Worm (Caenorhabditis elegans) whole organism, young adult: Measurements from ENCODE around the gene clec-172.
"Not testable (repeated sequence)": the region's sequence is repeated elsewhere in the genome, so short reads cannot be mapped to it uniquely, and the experiment has no call there.

Experiments used
- B0035.1 ChIP-seq: sonication (generic microtip); optimal IDR thresholded peaks from 2 replicates; lab custom pipeline; 2016; ENCODE audit warnings: missing genetic modification characterization, mild to moderate bottlenecking, missing compliant biosample characterization, missing genotype, missing genetic modification reagents
- C06A6.2 ChIP-seq: fragments of 200-800 bp; sonication (Bioruptor generic); conservative IDR thresholded peaks from 2 replicates; pipeline ENCODE4 v1.3.6; 2022; ENCODE audit warnings: missing genetic modification characterization, missing compliant biosample characterization
- F22D6.2 ChIP-seq: sonication (generic microtip); optimal IDR thresholded peaks from 2 replicates; lab custom pipeline; 2016; ENCODE audit warnings: mild to moderate bottlenecking, missing genetic modification characterization, missing compliant biosample characterization
- F23B12.7 ChIP-seq: sonication (generic microtip); optimal IDR thresholded peaks from 2 replicates; lab custom pipeline; 2017; ENCODE audit warnings: missing genetic modification characterization, mild to moderate bottlenecking, missing compliant biosample characterization, antibody characterized with exemption, moderate library complexity; ENCODE audit not compliant: insufficient read depth
- F39B2.1 ChIP-seq: fragments of 200-800 bp; sonication (Bioruptor generic); IDR thresholded peaks from 2 replicates; pipeline ENCODE4 v1.3.6; 2022; ENCODE audit warnings: missing genetic modification reagents, missing genetic modification characterization, missing compliant biosample characterization
- F57A8.1 ChIP-seq: fragments of 200-800 bp; sonication (Bioruptor generic); optimal IDR thresholded peaks from 2 replicates; lab custom pipeline; 2018; ENCODE audit warnings: mild to moderate bottlenecking, missing genetic modification characterization, moderate library complexity, missing compliant biosample characterization
- F57C9.4 ChIP-seq: sonication (generic microtip); optimal IDR thresholded peaks from 2 replicates; lab custom pipeline; 2017; ENCODE audit warnings: mild to moderate bottlenecking, missing genetic modification characterization, missing compliant biosample characterization
- K12H6.12 ChIP-seq: fragments of 200-800 bp; sonication (Bioruptor generic); optimal IDR thresholded peaks from 2 replicates; lab custom pipeline; 2018; ENCODE audit warnings: mild to moderate bottlenecking, missing genetic modification characterization, missing compliant biosample characterization
- Y53G8AR.9 ChIP-seq: fragments of 200-800 bp; sonication (Bioruptor generic); conservative IDR thresholded peaks from 2 replicates; pipeline ENCODE4 v1.3.6; 2022; ENCODE audit warnings: missing genetic modification reagents, missing genetic modification characterization, missing compliant biosample characterization
- Y56A3A.18 ChIP-seq: fragments of 200-800 bp; sonication (Bioruptor generic); IDR thresholded peaks from 2 replicates; pipeline ENCODE4 v1.3.6; 2022; ENCODE audit warnings: missing genetic modification reagents, missing genetic modification characterization, missing compliant biosample characterization
- akir-1 ChIP-seq: fragments of 200-800 bp; sonication (Bioruptor generic); optimal IDR thresholded peaks from 2 replicates; lab custom pipeline; 2018; ENCODE audit warnings: mild to moderate bottlenecking, missing genetic modification characterization, moderate library complexity, missing compliant biosample characterization
- aptf-2 ChIP-seq: fragments of 200-800 bp; sonication (Bioruptor generic); conservative IDR thresholded peaks from 2 replicates; pipeline ENCODE4 v1.3.6; 2022; ENCODE audit warnings: missing genetic modification reagents, missing genetic modification characterization, missing compliant biosample characterization
- athp-1 ChIP-seq: sonication (generic microtip); optimal IDR thresholded peaks from 2 replicates; lab custom pipeline; 2017; ENCODE audit warnings: mild to moderate bottlenecking, missing genetic modification characterization, missing compliant biosample characterization
- bed-1 ChIP-seq: fragments of 200-800 bp; sonication (Bioruptor generic); IDR thresholded peaks from 2 replicates; pipeline ENCODE4 v1.3.6; 2022; ENCODE audit warnings: missing genetic modification reagents, missing genetic modification characterization, missing compliant biosample characterization
- ceh-27 ChIP-seq: fragments of 200-800 bp; sonication (Bioruptor generic); optimal IDR thresholded peaks from 2 replicates; lab custom pipeline; 2018; ENCODE audit warnings: mild to moderate bottlenecking, missing genetic modification characterization, moderate library complexity, missing compliant biosample characterization
- ceh-79 ChIP-seq: sonication (generic microtip); optimal IDR thresholded peaks from 2 replicates; lab custom pipeline; 2017; ENCODE audit warnings: mild to moderate bottlenecking, missing genetic modification characterization, missing compliant biosample characterization
- ceh-91 ChIP-seq: fragments of 200-800 bp; sonication (Bioruptor generic); IDR thresholded peaks from 2 replicates; pipeline ENCODE4 v1.3.6; 2022; ENCODE audit warnings: missing genetic modification reagents, missing genetic modification characterization, missing compliant biosample characterization
- dpff-1 ChIP-seq: sonication (generic microtip); optimal IDR thresholded peaks from 2 replicates; lab custom pipeline; 2017; ENCODE audit warnings: mild to moderate bottlenecking, missing genetic modification characterization, missing compliant biosample characterization
- efl-1 ChIP-seq: fragments of 150-350 bp; optimal IDR thresholded peaks from 2 replicates; lab custom pipeline; 2014; ENCODE audit warnings: missing biosample characterization, missing genetic modification reagents, missing genetic modification characterization
- hlh-12 ChIP-seq: sonication (generic microtip); optimal IDR thresholded peaks from 2 replicates; lab custom pipeline; 2016; ENCODE audit warnings: missing genetic modification characterization, missing compliant biosample characterization
- hmg-1.2 ChIP-seq: fragments of 200-800 bp; sonication (Bioruptor generic); IDR thresholded peaks from 2 replicates; pipeline ENCODE4 v1.3.6; 2022; ENCODE audit warnings: missing genetic modification reagents, missing genetic modification characterization, missing compliant biosample characterization
- lin-40 ChIP-seq: sonication (generic microtip); optimal IDR thresholded peaks from 2 replicates; lab custom pipeline; 2016; ENCODE audit warnings: missing genetic modification characterization, mild to moderate bottlenecking, missing compliant biosample characterization, missing genotype, missing genetic modification reagents
- lir-1 ChIP-seq: fragments of 200-800 bp; sonication (Bioruptor generic); conservative IDR thresholded peaks from 2 replicates; pipeline ENCODE4 v1.3.6; 2022; ENCODE audit warnings: missing genetic modification reagents, missing genetic modification characterization, missing compliant biosample characterization
- lsl-1 ChIP-seq: fragments of 200-800 bp; sonication (Bioruptor generic); optimal IDR thresholded peaks from 2 replicates; lab custom pipeline; 2018; ENCODE audit warnings: mild to moderate bottlenecking, missing genetic modification characterization, moderate library complexity, missing compliant biosample characterization
- madf-6 ChIP-seq: fragments of 200-800 bp; sonication (Bioruptor generic); IDR thresholded peaks from 2 replicates; pipeline ENCODE4 v1.3.6; 2022; ENCODE audit warnings: missing genetic modification reagents, missing genetic modification characterization, missing compliant biosample characterization
- nfya-2 ChIP-seq: fragments of 200-800 bp; sonication (Bioruptor generic); IDR thresholded peaks from 2 replicates; pipeline ENCODE4 v1.3.6; 2022; ENCODE audit warnings: missing genetic modification reagents, missing genetic modification characterization, missing compliant biosample characterization
- nfyb-1 ChIP-seq: fragments of 200-800 bp; sonication (Bioruptor generic); IDR thresholded peaks from 2 replicates; pipeline ENCODE4 v1.3.6; 2022; ENCODE audit warnings: missing genetic modification reagents, missing genetic modification characterization, missing compliant biosample characterization
- nhr-120 ChIP-seq: fragments of 200-800 bp; sonication (Bioruptor generic); IDR thresholded peaks from 2 replicates; pipeline ENCODE4 v1.3.6; 2022; ENCODE audit warnings: missing genetic modification characterization, missing compliant biosample characterization
- nhr-179 ChIP-seq: sonication (generic microtip); optimal IDR thresholded peaks from 2 replicates; lab custom pipeline; 2016; ENCODE audit warnings: mild to moderate bottlenecking, missing genetic modification characterization, missing compliant biosample characterization
- rec-8 ChIP-seq, 2 experiments: sonication (generic microtip); optimal IDR thresholded peaks; 2 replicates each; lab custom pipeline; 2016; ENCODE audit warnings: mild to moderate bottlenecking in 2 of 2, missing genetic modification characterization in 2 of 2, missing genetic modification reagents in 2 of 2, missing genotype in 2 of 2, missing biosample characterization in 1 of 2, missing compliant biosample characterization in 1 of 2, moderate library complexity in 1 of 2
- sea-2 ChIP-seq: fragments of 200-800 bp; sonication (Bioruptor generic); IDR thresholded peaks from 2 replicates; pipeline ENCODE4 v1.3.6; 2022; ENCODE audit warnings: missing genetic modification characterization, missing compliant biosample characterization
- snpc-3.4 ChIP-seq: sonication (generic microtip); optimal IDR thresholded peaks from 2 replicates; lab custom pipeline; 2017; ENCODE audit warnings: missing genetic modification characterization, mild to moderate bottlenecking, missing compliant biosample characterization, antibody characterized with exemption, moderate library complexity, missing genotype, missing genetic modification reagents
- snpc-4 ChIP-seq, 5 experiments: fragments of 150-350 bp in 1 of 5; sonication (generic microtip) in 4 of 5; optimal IDR thresholded peaks; 2 replicates each; lab custom pipeline; 2014 to 2018; ENCODE audit warnings: missing genetic modification characterization in 5 of 5, missing biosample characterization in 3 of 5, antibody characterized with exemption in 2 of 5, mild to moderate bottlenecking in 2 of 5, missing compliant biosample characterization in 2 of 5, missing genotype in 2 of 5, moderate library complexity in 2 of 5, missing genetic modification reagents in 1 of 5
- tbp1 ChIP-seq: fragments of 200-800 bp; sonication (Bioruptor generic); optimal IDR thresholded peaks from 2 replicates; lab custom pipeline; 2018; ENCODE audit warnings: mild to moderate bottlenecking, missing genetic modification characterization, missing compliant biosample characterization
- unc-62 ChIP-seq: fragments of 150-350 bp; optimal IDR thresholded peaks from 2 replicates; lab custom pipeline; 2014; ENCODE audit warnings: missing biosample characterization, missing genetic modification reagents, missing genetic modification characterization
- xnd-1 ChIP-seq: sonication (generic microtip); optimal IDR thresholded peaks from 2 replicates; lab custom pipeline; 2016; ENCODE audit warnings: missing genotype, missing genetic modification reagents, missing genetic modification characterization, missing compliant biosample characterization
- ztf-26 ChIP-seq: sonication (generic microtip); optimal IDR thresholded peaks from 2 replicates; lab custom pipeline; 2017; ENCODE audit warnings: missing genetic modification characterization, missing compliant biosample characterization

Gene clec-172

DNA sequence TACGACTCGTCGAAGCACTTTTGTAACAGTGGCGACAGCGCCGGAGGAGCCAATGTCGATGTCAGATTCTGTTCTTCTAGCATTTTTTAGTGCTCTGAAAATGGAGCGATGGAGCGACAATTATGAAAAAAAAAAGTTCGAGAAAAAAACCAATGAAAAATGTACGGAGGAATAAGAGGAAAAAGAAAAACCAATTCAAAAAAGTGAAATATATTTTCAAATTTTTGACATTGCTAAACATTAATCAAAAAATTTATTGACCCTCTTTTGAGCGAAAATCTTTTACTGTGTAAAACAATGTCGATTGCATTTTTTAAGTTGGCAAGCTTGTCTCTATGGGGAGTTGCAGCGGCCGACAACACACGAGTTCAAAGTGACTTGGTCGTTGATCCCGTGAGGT is 19.9 kb upstream of the clec-172 start, which contains the start of gene K03H6.5 (continued):
- no peak for TF ChIP-seq B0035.1 (tag; lab: Kevin White, UChicago)
- TF ChIP-seq xnd-1 (tag; lab: Kevin White, UChicago), result no peak
- no peak for TF ChIP-seq snpc-3.4 (tag; lab: Kevin White, UChicago)
- TF ChIP-seq madf-6, result no peak
- TF ChIP-seq, all 124 proteins: peak for 0

DNA sequence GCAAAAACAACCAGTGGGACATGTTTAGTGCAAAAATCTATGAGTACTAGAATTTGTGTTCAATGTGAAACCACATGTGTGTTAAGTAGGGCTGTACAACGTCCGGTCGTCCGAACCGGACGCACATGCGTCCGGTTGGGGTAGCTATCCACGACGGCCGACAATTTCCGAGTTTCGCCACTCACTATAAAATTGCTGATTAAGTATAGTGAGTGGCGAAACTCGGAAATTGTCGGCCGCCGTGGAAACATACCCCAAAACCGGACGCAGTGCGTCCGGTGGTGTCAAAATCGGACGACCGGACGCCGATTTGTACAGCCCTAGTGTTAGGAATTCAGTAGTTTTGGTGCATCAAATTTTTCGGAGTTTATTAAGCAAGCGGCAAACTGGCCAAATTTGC is 12.3 kb upstream of the clec-172 start:
- TF ChIP-seq snpc-4 (GFP tag; optimal IDR thresholded peaks at IDR 0.05; lab: Kevin White, UChicago), result not testable (repeated sequence)
- peak in 2 of 4 experiments; percentile 64 to 84 for TF ChIP-seq snpc-4 (tag; optimal IDR thresholded peaks at IDR 0.05; lab: Kevin White, UChicago)

DNA sequence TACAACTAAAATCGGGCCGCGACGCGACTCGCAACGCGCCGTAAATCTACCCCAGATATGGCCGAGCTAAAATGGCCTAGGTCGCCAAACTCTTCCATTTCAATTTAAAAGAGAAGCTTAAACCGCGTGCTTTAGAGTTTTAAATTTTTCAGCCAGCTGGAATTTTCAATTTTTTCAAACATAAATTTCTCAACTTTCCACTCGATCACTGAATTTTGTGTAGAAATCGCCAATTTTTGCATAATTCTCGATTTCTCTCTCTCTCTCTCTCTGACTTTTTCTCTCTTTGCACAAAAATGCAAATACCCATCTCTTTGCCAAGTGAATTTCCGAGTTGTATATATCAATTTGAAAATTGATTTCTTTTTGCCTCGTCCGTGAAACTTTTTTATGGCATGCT is 7.0 kb upstream of the clec-172 start, which contains the start of gene K03H6.1:
Gene K03H6.1, plus strand, starts transcription at position 301 of the 400 bp plus-strand sequence.
- no peak for TF ChIP-seq Y56A3A.18
- no peak for TF ChIP-seq dpff-1 (tag; lab: Kevin White, UChicago)
- no peak for TF ChIP-seq akir-1 (GFP tag; lab: Kevin White, UChicago)
- TF ChIP-seq F57C9.4 (tag; lab: Kevin White, UChicago), result no peak
- no peak for TF ChIP-seq snpc-4 (GFP tag; optimal IDR thresholded peaks at IDR 0.05; lab: Kevin White, UChicago)
- no peak for TF ChIP-seq snpc-4 (tag; optimal IDR thresholded peaks at IDR 0.05; lab: Kevin White, UChicago)
- no peak for TF ChIP-seq F23B12.7 (tag; lab: Kevin White, UChicago)
- no peak for TF ChIP-seq tbp1
- no peak for TF ChIP-seq hmg-1.2
- TF ChIP-seq unc-62 (GFP tag; lab: Kevin White, UChicago), result no peak
- TF ChIP-seq K12H6.12 (tag; lab: Kevin White, UChicago), result no peak
- TF ChIP-seq aptf-2 (GFP tag; lab: Robert Waterston, UW), result no peak

DNA sequence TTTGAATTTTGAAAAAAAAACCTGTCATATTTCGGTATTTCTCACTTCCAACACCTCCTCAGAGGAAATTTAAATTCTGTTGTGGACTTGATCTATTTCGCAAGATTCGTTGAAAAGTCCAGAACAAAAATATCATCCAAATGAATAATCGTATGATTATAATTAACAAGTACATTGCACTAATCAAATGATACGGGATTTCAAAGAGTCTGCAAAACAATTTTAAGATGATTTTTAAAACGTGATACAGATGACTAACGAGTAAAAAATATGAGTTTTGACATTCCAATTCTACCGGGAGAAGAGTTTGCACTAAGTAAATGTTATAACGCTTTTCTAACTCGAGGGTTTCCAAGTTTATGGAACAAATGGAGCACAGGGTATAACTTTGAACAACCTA is 5.9 kb upstream of the clec-172 start:
- TF ChIP-seq F22D6.2 (tag; lab: Kevin White, UChicago) (no peak), lsl-1 (GFP tag; lab: Kevin White, UChicago) (no peak), xnd-1 (tag; lab: Kevin White, UChicago) (no peak), ceh-91 (GFP tag; lab: Robert Waterston, UW) (no peak), athp-1 (no peak), ceh-79 (tag; lab: Kevin White, UChicago) (no peak), bed-1 (GFP tag; lab: Robert Waterston, UW) (no peak), lir-1 (GFP tag; lab: Robert Waterston, UW) (no peak), snpc-3.4 (tag; lab: Kevin White, UChicago) (no peak), F39B2.1 (GFP tag; lab: Robert Waterston, UW) (no peak), nfyb-1 (GFP tag; lab: Robert Waterston, UW) (no peak), ceh-27 (GFP tag; lab: Kevin White, UChicago) (no peak), akir-1 (GFP tag; lab: Kevin White, UChicago) (no peak)

DNA sequence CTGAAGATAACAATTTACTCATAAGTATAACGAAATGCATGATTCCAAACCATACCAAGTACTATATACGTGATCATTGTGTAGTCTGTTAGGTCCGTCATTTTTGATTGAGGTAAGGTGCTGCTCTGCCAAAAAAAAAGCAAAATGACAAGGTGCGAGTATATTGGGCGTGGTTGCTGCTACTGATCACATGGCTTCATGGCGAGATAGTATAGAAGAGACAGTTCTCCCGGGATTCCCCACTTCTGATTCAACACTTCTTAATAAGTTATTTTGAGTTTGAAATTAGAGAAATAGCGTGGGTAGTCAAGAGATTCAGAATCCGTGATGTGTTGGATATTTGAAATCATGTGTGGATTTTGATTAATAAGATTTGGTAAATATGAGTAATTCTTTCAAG is 4.8 kb upstream of the clec-172 start, which contains the start of gene K03H6.4:
Gene K03H6.4, minus strand, starts transcription at position 101 of the 400 bp plus-strand sequence.
- no peak for TF ChIP-seq F22D6.2 (tag; lab: Kevin White, UChicago)
- TF ChIP-seq F39B2.1 (GFP tag; lab: Robert Waterston, UW), result no peak
- TF ChIP-seq hlh-12 (tag; lab: Kevin White, UChicago), result no peak
- no peak for TF ChIP-seq C06A6.2 (GFP tag; lab: Robert Waterston, UW)
- no peak for TF ChIP-seq F57A8.1
- no peak for TF ChIP-seq nfya-2 (GFP tag; lab: Robert Waterston, UW)
- TF ChIP-seq efl-1, result no peak
- no peak for TF ChIP-seq nhr-120 (GFP tag; lab: Robert Waterston, UW)
- no peak for TF ChIP-seq Y53G8AR.9 (GFP tag; lab: Robert Waterston, UW)
- TF ChIP-seq lin-40 (tag; lab: Kevin White, UChicago), result no peak
- no peak for TF ChIP-seq ztf-26 (tag; lab: Kevin White, UChicago)
- TF ChIP-seq sea-2 (GFP tag; lab: Robert Waterston, UW), result no peak
- no peak for TF ChIP-seq rec-8 (tag; optimal IDR thresholded peaks at IDR 0.05; lab: Kevin White, UChicago)
- no peak for TF ChIP-seq nhr-179 (tag; lab: Kevin White, UChicago)
